Fruit fly (Drosophila melanogaster) whole organism, embryonic: Measurements from ENCODE around the gene vir-1.

Source experiments
- ATbp ChIP-seq: fragments of 200-800 bp; sonication (Bioruptor generic); optimal IDR thresholded peaks from 2 replicates; lab custom pipeline; 2017; ENCODE audit warnings: missing biosample characterization, mild to moderate bottlenecking, missing genetic modification characterization, missing genetic modification reagents
- CG11093 ChIP-seq: fragments of 200-800 bp; sonication (Bioruptor generic); IDR thresholded peaks from 3 replicates; pipeline ENCODE4 v1.3.6; 2022; ENCODE audit warnings: missing biosample characterization, missing genetic modification characterization
- CG12236 ChIP-seq: fragments of 200-800 bp; sonication (Bioruptor generic); optimal IDR thresholded peaks from 2 replicates; lab custom pipeline; 2016; ENCODE audit warnings: missing biosample characterization, missing genetic modification characterization
- CG13775 ChIP-seq: fragments of 200-800 bp; sonication (Bioruptor generic); optimal IDR thresholded peaks from 3 replicates; lab custom pipeline; 2017; ENCODE audit warnings: missing biosample characterization, mild to moderate bottlenecking, missing genetic modification characterization
- CG14965 ChIP-seq: fragments of 200-800 bp; sonication (Bioruptor generic); optimal IDR thresholded peaks from 2 replicates; lab custom pipeline; 2016; ENCODE audit warnings: missing biosample characterization, missing genetic modification characterization, borderline replicate concordance
- CG1529 ChIP-seq: fragments of 200-800 bp; sonication (Bioruptor generic); optimal IDR thresholded peaks from 3 replicates; lab custom pipeline; 2018; ENCODE audit warnings: missing biosample characterization, missing genetic modification characterization
- CG16779 ChIP-seq: fragments of 200-800 bp; sonication (Bioruptor generic); IDR thresholded peaks from 2 replicates; pipeline ENCODE4 v1.3.6; 2022; ENCODE audit warnings: missing biosample characterization, missing genetic modification characterization
- CG17328 ChIP-seq: fragments of 200-800 bp; sonication (Bioruptor generic); IDR thresholded peaks from 2 replicates; pipeline ENCODE4 v1.3.6; 2022; ENCODE audit warnings: missing biosample characterization, missing genetic modification characterization
- CG17359 ChIP-seq: fragments of 200-800 bp; sonication (Bioruptor generic); optimal IDR thresholded peaks from 3 replicates; lab custom pipeline; 2018; ENCODE audit warnings: missing biosample characterization, mild to moderate bottlenecking, missing genetic modification characterization, moderate library complexity
- CG1832 ChIP-seq: fragments of 200-800 bp; sonication (Bioruptor generic); optimal IDR thresholded peaks from 2 replicates; lab custom pipeline; 2017; ENCODE audit warnings: missing biosample characterization, mild to moderate bottlenecking, missing genetic modification characterization, inconsistent platforms
- CG18619 ChIP-seq: fragments of 200-800 bp; sonication (Bioruptor generic); optimal IDR thresholded peaks from 3 replicates; lab custom pipeline; 2017; ENCODE audit warnings: missing biosample characterization, mild to moderate bottlenecking, missing genetic modification characterization
- CG2129 ChIP-seq: fragments of 200-800 bp; sonication (Bioruptor generic); IDR thresholded peaks from 2 replicates; pipeline ENCODE4 v1.3.6; 2022; ENCODE audit warnings: missing biosample characterization, missing genetic modification characterization; ENCODE audit not compliant: partially characterized antibody
- CG30020 ChIP-seq: fragments of 200-800 bp; optimal IDR thresholded peaks from 2 replicates; lab custom pipeline; 2019; ENCODE audit warnings: missing biosample characterization, mild to moderate bottlenecking, missing genetic modification characterization, moderate library complexity
- CG4328 ChIP-seq: fragments of 200-800 bp; sonication (Bioruptor generic); optimal IDR thresholded peaks from 3 replicates; lab custom pipeline; 2017; ENCODE audit warnings: missing biosample characterization, missing genetic modification reagents, missing genetic modification characterization
- CG4360 ChIP-seq: fragments of 200-800 bp; sonication (Bioruptor generic); IDR thresholded peaks from 2 replicates; pipeline ENCODE4 v1.3.6; 2022; ENCODE audit warnings: missing biosample characterization, missing genetic modification characterization
- CG43689 ChIP-seq: fragments of 200-800 bp; sonication (Bioruptor generic); IDR thresholded peaks from 2 replicates; pipeline ENCODE4 v1.3.6; 2022; ENCODE audit warnings: missing biosample characterization, missing genetic modification characterization
- CG4854 ChIP-seq: fragments of 200-800 bp; sonication (Bioruptor generic); optimal IDR thresholded peaks from 2 replicates; lab custom pipeline; 2016; ENCODE audit warnings: missing biosample characterization, missing genetic modification characterization, inconsistent platforms
- CG7556 ChIP-seq: fragments of 200-800 bp; sonication (Bioruptor generic); optimal IDR thresholded peaks from 2 replicates; lab custom pipeline; 2017; ENCODE audit warnings: missing biosample characterization, mild to moderate bottlenecking, missing genetic modification characterization
- CG8765 ChIP-seq: fragments of 200-800 bp; sonication (Bioruptor generic); IDR thresholded peaks from 2 replicates; pipeline ENCODE4 v1.3.6; 2022; ENCODE audit warnings: missing biosample characterization, missing genetic modification characterization
- CG9727 ChIP-seq: fragments of 200-800 bp; sonication (Bioruptor generic); optimal IDR thresholded peaks from 3 replicates; lab custom pipeline; 2017; ENCODE audit warnings: missing biosample characterization, mild to moderate bottlenecking, missing genetic modification characterization
- Camta ChIP-seq: fragments of 200-800 bp; sonication (Bioruptor generic); optimal IDR thresholded peaks from 2 replicates; lab custom pipeline; 2016; ENCODE audit warnings: missing biosample characterization, missing genetic modification characterization
- D ChIP-seq, 2 experiments: fragments of 200-800 bp in 1 of 2; fragments of >200 bp in 1 of 2; sonication (Bioruptor generic) in 1 of 2; optimal IDR thresholded peaks; 2 replicates in 1 of 2; 3 replicates in 1 of 2; lab custom pipeline; 2017; ENCODE audit warnings: mild to moderate bottlenecking in 1 of 2, missing biosample characterization in 1 of 2, missing genetic modification characterization in 1 of 2, missing genetic modification reagents in 1 of 2
- Dad ChIP-seq: fragments of 200-800 bp; sonication (Bioruptor generic); optimal IDR thresholded peaks from 3 replicates; lab custom pipeline; 2016; ENCODE audit warnings: missing biosample characterization, missing genetic modification characterization
- Doc3 ChIP-seq: fragments of 200-800 bp; sonication (Bioruptor generic); IDR thresholded peaks from 3 replicates; pipeline ENCODE4 v1.3.6; 2022; ENCODE audit warnings: missing biosample characterization, missing genetic modification characterization; ENCODE audit not compliant: partially characterized antibody
- ERR ChIP-seq: fragments of 200-800 bp; sonication (Bioruptor generic); optimal IDR thresholded peaks from 2 replicates; lab custom pipeline; 2016; ENCODE audit warnings: missing biosample characterization, missing genetic modification characterization
- Fer2 ChIP-seq: fragments of 200-800 bp; sonication (Bioruptor generic); optimal IDR thresholded peaks from 2 replicates; lab custom pipeline; 2018; ENCODE audit warnings: missing biosample characterization, mild to moderate bottlenecking, missing genetic modification characterization, moderate library complexity
- Nf-YB ChIP-seq: fragments of 200-800 bp; sonication (Bioruptor generic); optimal IDR thresholded peaks from 3 replicates; lab custom pipeline; 2019; ENCODE audit warnings: missing biosample characterization, mild to moderate bottlenecking, missing genetic modification characterization, moderate library complexity
- Pdp1 ChIP-seq, 2 experiments: fragments of 200-800 bp; sonication (Bioruptor generic); optimal IDR thresholded peaks; 3 replicates each; lab custom pipeline; 2016; ENCODE audit warnings: missing biosample characterization in 2 of 2, missing genetic modification characterization in 2 of 2, mild to moderate bottlenecking in 1 of 2, moderate library complexity in 1 of 2
- Rfx ChIP-seq: fragments of 200-800 bp; sonication (Bioruptor generic); IDR thresholded peaks from 2 replicates; pipeline ENCODE4 v1.3.6; 2022; ENCODE audit warnings: missing biosample characterization, missing genetic modification characterization
- Sox102F ChIP-seq: fragments of 200-800 bp; sonication (Bioruptor generic); optimal IDR thresholded peaks from 2 replicates; lab custom pipeline; 2018; ENCODE audit warnings: missing biosample characterization, mild to moderate bottlenecking, missing genetic modification characterization, moderate library complexity
- Xrp1 ChIP-seq: fragments of 200-800 bp; sonication (Bioruptor generic); IDR thresholded peaks from 2 replicates; pipeline ENCODE4 v1.3.6; 2022; ENCODE audit warnings: missing biosample characterization, missing genetic modification characterization
- dpn ChIP-seq, 2 experiments: fragments of 200-800 bp; sonication (Bioruptor generic); optimal IDR thresholded peaks; 3 replicates each; lab custom pipeline; 2016; ENCODE audit warnings: missing biosample characterization in 2 of 2, missing genetic modification characterization in 2 of 2
- esg ChIP-seq: fragments of 200-800 bp; sonication (Bioruptor generic); conservative IDR thresholded peaks from 2 replicates; pipeline ENCODE4 v1.3.6; 2022; ENCODE audit warnings: missing biosample characterization, missing genetic modification characterization
- fd102C ChIP-seq: fragments of 200-800 bp; sonication (Bioruptor generic); optimal IDR thresholded peaks from 2 replicates; lab custom pipeline; 2018; ENCODE audit warnings: missing biosample characterization, mild to moderate bottlenecking, missing genetic modification characterization, moderate library complexity
- gcm ChIP-seq: fragments of 200-800 bp; sonication (Bioruptor generic); optimal IDR thresholded peaks from 2 replicates; lab custom pipeline; 2019; ENCODE audit warnings: missing biosample characterization, mild to moderate bottlenecking, missing genetic modification characterization, moderate library complexity
- h ChIP-seq: fragments of >200 bp; optimal IDR thresholded peaks from 2 replicates; lab custom pipeline; 2017
- klu ChIP-seq: fragments of 200-800 bp; sonication (Bioruptor generic); IDR thresholded peaks from 2 replicates; pipeline ENCODE4 v1.3.6; 2022; ENCODE audit warnings: missing biosample characterization, missing genetic modification characterization
- knrl ChIP-seq: fragments of 200-800 bp; sonication (Bioruptor generic); IDR thresholded peaks from 3 replicates; pipeline ENCODE4 v1.3.6; 2022; ENCODE audit warnings: missing biosample characterization, missing genetic modification characterization; ENCODE audit not compliant: partially characterized antibody
- lilli ChIP-seq: fragments of 200-800 bp; sonication (Bioruptor generic); optimal IDR thresholded peaks from 3 replicates; lab custom pipeline; 2016; ENCODE audit warnings: missing biosample characterization, missing genetic modification characterization
- luna ChIP-seq: fragments of 200-800 bp; sonication (Bioruptor generic); optimal IDR thresholded peaks from 2 replicates; lab custom pipeline; 2016; ENCODE audit warnings: missing biosample characterization, missing genetic modification characterization
- nmo ChIP-seq: fragments of 200-800 bp; sonication (Bioruptor generic); optimal IDR thresholded peaks from 2 replicates; lab custom pipeline; 2018; ENCODE audit warnings: missing biosample characterization, mild to moderate bottlenecking, missing genetic modification characterization, moderate library complexity
- oc ChIP-seq: fragments of 200-800 bp; sonication (Bioruptor generic); optimal IDR thresholded peaks from 2 replicates; lab custom pipeline; 2018; ENCODE audit warnings: missing biosample characterization, mild to moderate bottlenecking, missing genetic modification characterization, moderate library complexity
- org-1 ChIP-seq: fragments of 200-800 bp; sonication (Bioruptor generic); optimal IDR thresholded peaks from 2 replicates; lab custom pipeline; 2017; ENCODE audit warnings: missing biosample characterization, missing genetic modification characterization
- pum ChIP-seq: fragments of 200-800 bp; sonication (Bioruptor generic); optimal IDR thresholded peaks from 2 replicates; lab custom pipeline; 2016; ENCODE audit warnings: missing biosample characterization, missing genetic modification characterization
- row ChIP-seq: fragments of 200-800 bp; sonication (Bioruptor generic); IDR thresholded peaks from 3 replicates; pipeline ENCODE4 v1.3.6; 2022; ENCODE audit warnings: missing biosample characterization, missing genetic modification characterization
- sens ChIP-seq: fragments of 200-800 bp; sonication (Bioruptor generic); peaks from one replicate; lab custom pipeline; 2016; ENCODE audit warnings: missing biosample characterization, missing genetic modification characterization
- tgo ChIP-seq: fragments of 200-800 bp; sonication (Bioruptor generic); IDR thresholded peaks from 3 replicates; pipeline ENCODE4 v1.3.6; 2022; ENCODE audit warnings: missing biosample characterization, missing genetic modification characterization
- tup ChIP-seq: fragments of 200-800 bp; sonication (Bioruptor generic); optimal IDR thresholded peaks from 2 replicates; lab custom pipeline; 2016; ENCODE audit warnings: missing biosample characterization, mild to moderate bottlenecking, missing genetic modification characterization, moderate library complexity
- vvl ChIP-seq: fragments of 200-800 bp; sonication (Bioruptor generic); IDR thresholded peaks from 2 replicates; pipeline ENCODE4 v1.3.6; 2022; ENCODE audit warnings: missing biosample characterization, missing genetic modification characterization
- wek ChIP-seq: fragments of 200-800 bp; sonication (Bioruptor generic); optimal IDR thresholded peaks from 3 replicates; lab custom pipeline; 2018; ENCODE audit warnings: missing biosample characterization, mild to moderate bottlenecking, missing genetic modification characterization, moderate library complexity

vir-1 gene

dm6 chr2L:12427487-12428101, 4.4 kb upstream of the vir-1 start, which contains the start of the genes CG5446 and Trm1 (continued):
- TF ChIP-seq sens (GFP tag; lab: Kevin White, UChicago) (peak; percentile 83), Dad (GFP tag; lab: Kevin White, UChicago) (no peak), luna (GFP tag; lab: Kevin White, UChicago) (no peak), CG30020 (peak; percentile 81), ERR (GFP tag; lab: Kevin White, UChicago) (no peak), CG4360 (GFP tag; lab: Robert Waterston, UW) (no peak), CG16779 (GFP tag; lab: Robert Waterston, UW) (no peak), CG8765 (GFP tag; lab: Robert Waterston, UW) (no peak), CG17328 (GFP tag; lab: Robert Waterston, UW) (no peak), vvl (GFP tag; lab: Robert Waterston, UW) (peak; percentile 75; the same call in 1 of the 2 replicates), CG14965 (GFP tag; lab: Kevin White, UChicago) (no peak), nmo (GFP tag; lab: Kevin White, UChicago) (peak; percentile 83), wek (no peak), Fer2 (tag; lab: Kevin White, UChicago) (peak; percentile 31), CG9727 (GFP tag; lab: Kevin White, UChicago) (peak; percentile 84), dpn (GFP tag; optimal IDR thresholded peaks at IDR 0.05; lab: Kevin White, UChicago) (peak in 1 of 2 experiments; percentile 65), CG11093 (GFP tag; lab: Robert Waterston, UW) (no peak), gcm (peak; percentile 77), tgo (GFP tag; lab: Robert Waterston, UW) (peak; percentile 76), CG18619 (peak; percentile 62), pum (GFP tag; lab: Kevin White, UChicago) (no peak), Rfx (GFP tag; lab: Robert Waterston, UW) (peak; percentile 56), Pdp1 (GFP tag; optimal IDR thresholded peaks at IDR 0.05; lab: Kevin White, UChicago) (peak in 1 of 2 experiments; percentile 3), CG1529 (GFP tag; lab: Kevin White, UChicago) (no peak), D (optimal IDR thresholded peaks at IDR 0.05; lab: Kevin White, UChicago) (no peak), D (GFP tag; optimal IDR thresholded peaks at IDR 0.05; lab: Kevin White, UChicago) (peak; percentile 39), Xrp1 (GFP tag; lab: Robert Waterston, UW) (peak; percentile 71), CG7556 (GFP tag; lab: Kevin White, UChicago) (peak; percentile 85), org-1 (peak; percentile 34), CG4328 (GFP tag; lab: Kevin White, UChicago) (peak; percentile 53), esg (no peak; the same call in 1 of the 2 replicates), tup (GFP tag; lab: Kevin White, UChicago) (peak; percentile 26), CG2129 (GFP tag; lab: Robert Waterston, UW) (no peak), oc (tag; lab: Kevin White, UChicago) (no peak), CG17359 (tag; lab: Kevin White, UChicago) (peak; percentile 69), klu (GFP tag; lab: Robert Waterston, UW) (no peak; the same call in 1 of the 2 replicates), Doc3 (GFP tag; lab: Robert Waterston, UW) (no peak), fd102C (no peak), row (peak; percentile 80), CG12236 (GFP tag; lab: Kevin White, UChicago) (no peak), CG13775 (GFP tag; lab: Kevin White, UChicago) (peak; percentile 75), ATbp (GFP tag; lab: Kevin White, UChicago) (peak; percentile 43), CG4854 (GFP tag; lab: Kevin White, UChicago) (no peak), CG1832 (GFP tag; lab: Kevin White, UChicago) (no peak), lilli (GFP tag; lab: Kevin White, UChicago) (peak; percentile 47), h (lab: Kevin White, UChicago) (no peak), CG43689 (GFP tag; lab: Robert Waterston, UW) (no peak), Camta (GFP tag; lab: Kevin White, UChicago) (no peak), Sox102F (peak; percentile 75), Nf-YB (peak; percentile 62), knrl (no peak)
